Fruit fly (Drosophila melanogaster): Measurements from ENCODE around the gene CG11586.
A peak's percentile ranks its signal among the peaks of the same experiment; 100 is the strongest.

- TF ChIP-seq dsf (GFP tag; optimal IDR thresholded peaks at IDR 0.05; ENCODE audit: borderline replicate concordance) (no peak), fru (GFP tag; optimal IDR thresholded peaks at IDR 0.05) (peak; percentile 75), Jra (GFP tag; optimal IDR thresholded peaks at IDR 0.05) (no peak), Myc (optimal IDR thresholded peaks at IDR 0.05) (no peak)
Observed at dm6 chr3L:4304244-4304959, 42.1 kb upstream of the CG11586 start.

Data from whole organism, wandering third instar larva.